Fruit fly (Drosophila melanogaster) whole organism, wandering third instar larva: ENCODE data around the gene Kap-alpha3.

Experiments
- Abd-B ChIP-seq: fragments of >200 bp; optimal IDR thresholded peaks from 2 replicates; lab custom pipeline; 2017; ENCODE audit warnings: missing biosample characterization, missing genetic modification characterization
- CG32264 ChIP-seq: fragments of 200-800 bp; sonication (Bioruptor generic); optimal IDR thresholded peaks from 2 replicates; lab custom pipeline; 2016; ENCODE audit warnings: missing biosample characterization, missing genetic modification characterization
- CG9705 ChIP-seq: fragments of 200-800 bp; sonication (Bioruptor generic); optimal IDR thresholded peaks from 2 replicates; lab custom pipeline; 2018; ENCODE audit warnings: missing biosample characterization, mild to moderate bottlenecking, missing genetic modification characterization
- CrebA ChIP-seq: fragments of 200-800 bp; sonication (Bioruptor generic); optimal IDR thresholded peaks from 2 replicates; lab custom pipeline; 2016; ENCODE audit warnings: missing biosample characterization, mild to moderate bottlenecking, missing genetic modification characterization, borderline replicate concordance
- Dfd ChIP-seq: fragments of >200 bp; optimal IDR thresholded peaks from 2 replicates; lab custom pipeline; 2017; ENCODE audit warnings: missing biosample characterization, missing genetic modification characterization
- Dif ChIP-seq: fragments of 200-275, 200-300 bp; sonication (Bioruptor generic); optimal IDR thresholded peaks from 2 replicates; lab custom pipeline; 2018; ENCODE audit warnings: missing biosample characterization, missing genetic modification characterization; ENCODE audit not compliant: partially characterized antibody
- GATAd ChIP-seq: sonication (Bioruptor generic); optimal IDR thresholded peaks from 2 replicates; lab custom pipeline; 2016; ENCODE audit warnings: missing biosample characterization, missing genetic modification characterization
- HLH106 ChIP-seq: fragments of 200-800 bp; optimal IDR thresholded peaks from 3 replicates; lab custom pipeline; 2019; ENCODE audit warnings: missing biosample characterization, mild to moderate bottlenecking, missing genetic modification characterization, moderate library complexity
- Hnf4 ChIP-seq: fragments of 200-800 bp; sonication (Bioruptor generic); optimal IDR thresholded peaks from 2 replicates; lab custom pipeline; 2016; ENCODE audit warnings: missing biosample characterization, mild to moderate bottlenecking, missing genetic modification characterization
- Hr78 ChIP-seq: fragments of >200 bp; optimal IDR thresholded peaks from 2 replicates; lab custom pipeline; 2017; ENCODE audit warnings: missing biosample characterization, missing genetic modification characterization
- Hr83 ChIP-seq: fragments of 200-300 bp; sonication (Bioruptor generic); optimal IDR thresholded peaks from 2 replicates; lab custom pipeline; 2016; ENCODE audit warnings: missing biosample characterization, mild to moderate bottlenecking, missing genetic modification characterization, moderate library complexity; ENCODE audit not compliant: poor library complexity, severe bottlenecking
- Jra ChIP-seq: sonication (Bioruptor generic); optimal IDR thresholded peaks from 2 replicates; lab custom pipeline; 2016; ENCODE audit warnings: missing biosample characterization, missing genetic modification characterization
- Mio ChIP-seq: sonication (Bioruptor generic); optimal IDR thresholded peaks from 2 replicates; lab custom pipeline; 2016; ENCODE audit warnings: missing biosample characterization, missing genetic modification characterization
- Myc ChIP-seq: fragments of >200 bp; optimal IDR thresholded peaks from 2 replicates; lab custom pipeline; 2017
- N ChIP-seq: fragments of >200 bp; optimal IDR thresholded peaks from 2 replicates; lab custom pipeline; 2018; ENCODE audit warnings: missing biosample characterization, missing external identifiers, missing genetic modification characterization
- OdsH ChIP-seq: fragments of 200-800 bp; sonication (Bioruptor generic); optimal IDR thresholded peaks from 2 replicates; lab custom pipeline; 2016; ENCODE audit warnings: missing biosample characterization, mild to moderate bottlenecking, missing genetic modification characterization
- Rel ChIP-seq, 2 experiments: fragments of 200-800 bp; sonication (Bioruptor generic) in 1 of 2; optimal IDR thresholded peaks; 2 replicates in 1 of 2; 3 replicates in 1 of 2; lab custom pipeline; 2016 to 2019; ENCODE audit warnings: mild to moderate bottlenecking in 2 of 2, missing biosample characterization in 2 of 2, missing genetic modification characterization in 2 of 2, moderate library complexity in 1 of 2
- Sp1 ChIP-seq: fragments of 200-800 bp; sonication (Bioruptor generic); optimal IDR thresholded peaks from 3 replicates; lab custom pipeline; 2019; ENCODE audit warnings: missing biosample characterization, mild to moderate bottlenecking, missing genetic modification characterization, moderate library complexity
- Vsx2 ChIP-seq: fragments of 200-300, 225-300 bp; sonication (Bioruptor generic); optimal IDR thresholded peaks from 2 replicates; lab custom pipeline; 2018; ENCODE audit warnings: missing biosample characterization, missing genetic modification characterization; ENCODE audit not compliant: partially characterized antibody
- br ChIP-seq: fragments of 200-800 bp; sonication (Bioruptor generic); optimal IDR thresholded peaks from 2 replicates; lab custom pipeline; 2016; ENCODE audit warnings: missing biosample characterization, missing genetic modification characterization
- brk ChIP-seq: fragments of 200-800 bp; sonication (Bioruptor generic); optimal IDR thresholded peaks from 2 replicates; lab custom pipeline; 2016; ENCODE audit warnings: missing biosample characterization, mild to moderate bottlenecking, missing genetic modification characterization
- dl ChIP-seq, 2 experiments: fragments of 175-275, 200-275 bp in 1 of 2; fragments of 200-275 bp in 1 of 2; sonication (Bioruptor generic); optimal IDR thresholded peaks; lab custom pipeline; 2018; ENCODE audit warnings: mild to moderate bottlenecking in 2 of 2, missing biosample characterization in 2 of 2, missing genetic modification characterization in 2 of 2, moderate library complexity in 2 of 2; ENCODE audit not compliant: partially characterized antibody in 2 of 2, insufficient read depth in 1 of 2
- dmrt93B ChIP-seq: fragments of 200-800 bp; sonication (Bioruptor generic); optimal IDR thresholded peaks from 2 replicates; lab custom pipeline; 2018; ENCODE audit warnings: missing biosample characterization, mild to moderate bottlenecking, missing genetic modification characterization
- dsf ChIP-seq: sonication (Bioruptor generic); optimal IDR thresholded peaks from 2 replicates; lab custom pipeline; 2016; ENCODE audit warnings: missing biosample characterization, missing genetic modification characterization, borderline replicate concordance
- ey ChIP-seq: fragments of 200-800 bp; sonication (Bioruptor generic); optimal IDR thresholded peaks from 2 replicates; lab custom pipeline; 2016; ENCODE audit warnings: missing biosample characterization, missing genetic modification characterization
- foxo ChIP-seq, 2 experiments: fragments of 200-800 bp; sonication (Bioruptor generic); optimal IDR thresholded peaks; 2 replicates in 1 of 2; 3 replicates in 1 of 2; lab custom pipeline; 2016 to 2017; ENCODE audit warnings: missing biosample characterization in 2 of 2, missing genetic modification characterization in 2 of 2
- fru ChIP-seq: fragments of 200-800 bp; sonication (Bioruptor generic); optimal IDR thresholded peaks from 3 replicates; lab custom pipeline; 2016; ENCODE audit warnings: missing biosample characterization, mild to moderate bottlenecking, missing genetic modification characterization
- h ChIP-seq: fragments of 200-800 bp; sonication (Bioruptor generic); optimal IDR thresholded peaks from 3 replicates; lab custom pipeline; 2016; ENCODE audit warnings: missing biosample characterization, mild to moderate bottlenecking, missing genetic modification characterization
- jim ChIP-seq: fragments of 175-275, 200-325 bp; sonication (Bioruptor generic); optimal IDR thresholded peaks from 2 replicates; lab custom pipeline; 2016; ENCODE audit warnings: missing biosample characterization, mild to moderate bottlenecking, missing genetic modification characterization
- lola ChIP-seq: fragments of >200 bp; optimal IDR thresholded peaks from 2 replicates; lab custom pipeline; 2017; ENCODE audit warnings: missing biosample characterization, missing genetic modification characterization
- pan ChIP-seq: fragments of >200 bp; optimal IDR thresholded peaks from 2 replicates; lab custom pipeline; 2017
- psq ChIP-seq: fragments of 200-800 bp; sonication (Bioruptor generic); optimal IDR thresholded peaks from 3 replicates; lab custom pipeline; 2017; ENCODE audit warnings: missing biosample characterization, mild to moderate bottlenecking, missing genetic modification characterization, moderate library complexity
- rgr ChIP-seq: fragments of 200-800 bp; sonication (Bioruptor generic); optimal IDR thresholded peaks from 3 replicates; lab custom pipeline; 2016; ENCODE audit warnings: missing biosample characterization, mild to moderate bottlenecking, missing genetic modification characterization
- sage ChIP-seq: fragments of 200-800 bp; sonication (Bioruptor generic); optimal IDR thresholded peaks from 2 replicates; lab custom pipeline; 2016; ENCODE audit warnings: missing biosample characterization, mild to moderate bottlenecking, missing genetic modification characterization
- sv ChIP-seq: fragments of 200-800 bp; sonication (Bioruptor generic); optimal IDR thresholded peaks from 3 replicates; lab custom pipeline; 2016; ENCODE audit warnings: missing biosample characterization, missing genetic modification characterization
- tai ChIP-seq: sonication (Bioruptor generic); optimal IDR thresholded peaks from 2 replicates; lab custom pipeline; 2016; ENCODE audit warnings: missing biosample characterization, missing genetic modification characterization
- woc ChIP-seq: sonication (Bioruptor generic); optimal IDR thresholded peaks from 2 replicates; lab custom pipeline; 2016; ENCODE audit warnings: missing biosample characterization, mild to moderate bottlenecking, missing genetic modification characterization

Kap-alpha3 gene

dm6 chr3R:9555334-9555974 lies 22.1 kb downstream of the Kap-alpha3 start, which contains the start of the genes CG9386 and BckdhA:
CG9386 (minus strand) TSS chr3R:9555408.
BckdhA (plus strand) TSS chr3R:9555785.
- TF ChIP-seq jim: no peak
- TF ChIP-seq OdsH (GFP tag; lab: Kevin White, UChicago): peak; percentile 21
- no peak for TF ChIP-seq Hnf4 (GFP tag; lab: Kevin White, UChicago)
- TF ChIP-seq Jra: peak; percentile 18
- no peak for TF ChIP-seq Dif
- TF ChIP-seq Rel (GFP tag; optimal IDR thresholded peaks at IDR 0.05; lab: Kevin White, UChicago): no peak
- TF ChIP-seq Rel (tag; optimal IDR thresholded peaks at IDR 0.05; lab: Kevin White, UChicago): peak; percentile 82
- peak; percentile 40 for TF ChIP-seq psq (GFP tag; lab: Kevin White, UChicago)
- TF ChIP-seq lola: no peak
- no peak for TF ChIP-seq Abd-B (GFP tag; lab: Kevin White, UChicago)
- peak; percentile 41 for TF ChIP-seq fru
- peak; percentile 48 for TF ChIP-seq Hr83 (GFP tag; lab: Kevin White, UChicago)
- peak; percentile 13 for TF ChIP-seq ey (GFP tag; lab: Kevin White, UChicago)
- peak; percentile 57 for TF ChIP-seq h (GFP tag; lab: Kevin White, UChicago)
- TF ChIP-seq foxo (GFP tag; optimal IDR thresholded peaks at IDR 0.05; lab: Kevin White, UChicago): peak in 1 of 2 experiments; percentile 62
- no peak for TF ChIP-seq dl (GFP tag; optimal IDR thresholded peaks at IDR 0.05; lab: Kevin White, UChicago; ENCODE audit: insufficient read depth in 1 of 2, partially characterized antibody in 2 of 2)
- TF ChIP-seq HLH106 (tag; lab: Kevin White, UChicago): peak; percentile 31
- TF ChIP-seq sv (GFP tag; lab: Kevin White, UChicago): no peak
- no peak for TF ChIP-seq br (GFP tag; lab: Kevin White, UChicago)
- no peak for TF ChIP-seq sage (GFP tag; lab: Kevin White, UChicago)
- no peak for TF ChIP-seq Vsx2 (GFP tag; lab: Kevin White, UChicago)
- no peak for TF ChIP-seq tai (GFP tag; lab: Kevin White, UChicago)
- no peak for TF ChIP-seq N (GFP tag; lab: Kevin White, UChicago)
- TF ChIP-seq woc (GFP tag; lab: Kevin White, UChicago): peak; percentile 48
- no peak for TF ChIP-seq Hr78 (GFP tag; lab: Kevin White, UChicago)
- peak; percentile 54 for TF ChIP-seq rgr (GFP tag; lab: Kevin White, UChicago)
- TF ChIP-seq Sp1: peak; percentile 48

DNA sequence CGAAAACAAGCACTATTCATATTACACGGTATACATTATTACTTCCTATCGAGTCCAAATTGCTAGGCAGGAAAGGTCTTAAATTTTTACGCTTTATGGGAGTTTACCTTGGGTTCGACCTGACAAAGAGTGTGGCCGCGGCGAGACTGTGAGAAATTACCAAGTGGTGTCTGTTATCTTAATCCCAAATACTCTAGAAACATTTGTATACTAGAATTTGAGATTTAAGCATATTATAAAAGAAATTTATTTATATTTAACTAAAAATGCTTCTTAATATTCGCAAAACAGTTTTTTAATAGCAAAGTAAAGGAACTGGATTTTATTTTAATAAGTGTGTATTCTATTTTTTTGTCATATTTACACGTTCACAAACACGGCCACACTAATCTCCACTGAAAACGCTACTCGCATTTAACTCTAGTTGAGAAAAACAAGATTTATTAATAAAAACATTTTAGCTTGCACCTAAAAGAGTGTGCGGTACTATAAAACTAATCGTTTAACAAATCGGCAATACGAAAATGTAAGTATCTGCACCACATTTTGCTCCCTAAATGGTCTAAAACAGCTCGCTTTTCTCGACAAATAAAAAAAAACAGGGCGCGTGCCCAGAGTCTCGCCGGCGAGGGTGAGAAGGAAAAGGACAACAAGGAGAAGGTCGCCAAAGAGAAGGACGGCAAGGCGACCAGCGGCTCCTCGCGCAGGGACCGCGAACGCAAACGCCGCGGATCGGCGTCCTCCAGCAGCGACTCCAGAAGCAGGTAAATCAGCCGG lies 25.7 kb downstream of the Kap-alpha3 start, which contains the start of the genes mura and RnpS1:
TSS of gene mura (minus strand) at position 148 of the 777 bp plus-strand sequence.
TSS of gene RnpS1 (plus strand) at position 376 of the 777 bp plus-strand sequence.
- TF ChIP-seq Abd-B (GFP tag; lab: Kevin White, UChicago) (no peak), psq (GFP tag; lab: Kevin White, UChicago) (no peak), Rel (GFP tag; optimal IDR thresholded peaks at IDR 0.05; lab: Kevin White, UChicago) (no peak), Rel (tag; optimal IDR thresholded peaks at IDR 0.05; lab: Kevin White, UChicago) (peak; percentile 58), woc (GFP tag; lab: Kevin White, UChicago) (no peak), fru (no peak), Jra (no peak), Hr83 (GFP tag; lab: Kevin White, UChicago) (no peak)
- TF ChIP-seq, all 38 proteins: peak for 1

dm6 chr3R:9551013-9551658 lies 26.4 kb downstream of the Kap-alpha3 start:
- TF ChIP-seq HLH106 (tag; lab: Kevin White, UChicago): peak; percentile 39
- TF ChIP-seq sv (GFP tag; lab: Kevin White, UChicago): no peak
- no peak for TF ChIP-seq CrebA (GFP tag; lab: Kevin White, UChicago)
- TF ChIP-seq jim: peak; percentile 20
- TF ChIP-seq psq (GFP tag; lab: Kevin White, UChicago): peak; percentile 42
- TF ChIP-seq CG32264 (GFP tag; lab: Kevin White, UChicago): no peak
- TF ChIP-seq GATAd (GFP tag; lab: Kevin White, UChicago): no peak
- TF ChIP-seq Abd-B (GFP tag; lab: Kevin White, UChicago): no peak
- TF ChIP-seq Hnf4 (GFP tag; lab: Kevin White, UChicago): peak; percentile 36
- peak; percentile 66 for TF ChIP-seq br (GFP tag; lab: Kevin White, UChicago)
- TF ChIP-seq tai (GFP tag; lab: Kevin White, UChicago): no peak
- peak; percentile 68 for TF ChIP-seq rgr (GFP tag; lab: Kevin White, UChicago)
- TF ChIP-seq Myc (lab: Kevin White, UChicago): no peak
- peak; percentile 24 for TF ChIP-seq woc (GFP tag; lab: Kevin White, UChicago)
- TF ChIP-seq Mio (GFP tag; lab: Kevin White, UChicago): no peak
- no peak for TF ChIP-seq dmrt93B
- TF ChIP-seq foxo (GFP tag; optimal IDR thresholded peaks at IDR 0.05; lab: Kevin White, UChicago): peak in 1 of 2 experiments; percentile 58
- TF ChIP-seq Sp1: peak; percentile 56
- peak; percentile 58 for TF ChIP-seq OdsH (GFP tag; lab: Kevin White, UChicago)
- peak; percentile 5 for TF ChIP-seq ey (GFP tag; lab: Kevin White, UChicago)
- peak; percentile 96 for TF ChIP-seq dl (GFP tag; optimal IDR thresholded peaks at IDR 0.05; lab: Kevin White, UChicago; ENCODE audit: insufficient read depth in 1 of 2, partially characterized antibody in 2 of 2)
- no peak for TF ChIP-seq pan (lab: Kevin White, UChicago)
- TF ChIP-seq h (GFP tag; lab: Kevin White, UChicago): peak; percentile 80
- no peak for TF ChIP-seq brk (GFP tag; lab: Kevin White, UChicago)
- peak; percentile 57 for TF ChIP-seq fru
- no peak for TF ChIP-seq Dfd (GFP tag; lab: Kevin White, UChicago)
- TF ChIP-seq Dif: peak; percentile 96
- no peak for TF ChIP-seq CG9705 (GFP tag; lab: Kevin White, UChicago)
- TF ChIP-seq lola: no peak
- TF ChIP-seq dsf (GFP tag; lab: Kevin White, UChicago): no peak
- TF ChIP-seq sage (GFP tag; lab: Kevin White, UChicago): no peak
